Worm (Caenorhabditis elegans): ENCODE results near the gene T05G5.4.

Gene T05G5.4

ce11 chrIII:9783133-9783590 is 34.4 kb downstream of the T05G5.4 start:
- TF ChIP-seq elt-4 (tag; optimal IDR thresholded peaks at IDR 0.05) (no peak), fkh-10 (GFP tag; optimal IDR thresholded peaks at IDR 0.05) (no peak), pat-9 (tag; optimal IDR thresholded peaks at IDR 0.05) (no peak), madf-2 (tag; optimal IDR thresholded peaks at IDR 0.05) (no peak), zip-5 (tag; optimal IDR thresholded peaks at IDR 0.05) (no peak), ceh-14 (tag; optimal IDR thresholded peaks at IDR 0.05) (no peak), odd-2 (tag; optimal IDR thresholded peaks at IDR 0.05) (no peak)

ce11 chrIII:9786776-9787175 is 38.0 kb downstream of the T05G5.4 start:
- TF ChIP-seq elt-2 (tag; optimal IDR thresholded peaks at IDR 0.05) (peak; percentile 79), ztf-16 (tag; optimal IDR thresholded peaks at IDR 0.05) (no peak)

- TF ChIP-seq nfya-1 (tag; optimal IDR thresholded peaks at IDR 0.05), result peak; percentile 84
- TF ChIP-seq ceh-9 (tag; optimal IDR thresholded peaks at IDR 0.05), result no peak
- TF ChIP-seq ahr-1 (tag; optimal IDR thresholded peaks at IDR 0.05), result no peak
Observed at ce11 chrIII:9789083-9789482, 40.3 kb downstream of the T05G5.4 start.

ce11 chrIII:9789607-9790073 is 40.9 kb downstream of the T05G5.4 start, which contains the start of gene R10E11.5:
Gene R10E11.5, minus strand, starts transcription at chrIII:9789657.
- TF ChIP-seq nfya-1 (tag; optimal IDR thresholded peaks at IDR 0.05) (peak; percentile 51), ceh-30 (tag; optimal IDR thresholded peaks at IDR 0.05) (no peak)

ce11 chrIII:9793592-9794417 is 45.1 kb downstream of the T05G5.4 start, which contains the start of the genes R10E11.9 and mcm-6:
Gene R10E11.9, minus strand, starts transcription at chrIII:9793642.
Gene mcm-6, plus strand, starts transcription at chrIII:9794367.
- TF ChIP-seq ceh-19 (GFP tag; optimal IDR thresholded peaks at IDR 0.05) (no peak), dve-1 (tag; optimal IDR thresholded peaks at IDR 0.05) (no peak), nfya-1 (tag; optimal IDR thresholded peaks at IDR 0.05) (no peak), ref-2 (tag; optimal IDR thresholded peaks at IDR 0.05) (no peak), zip-5 (tag; optimal IDR thresholded peaks at IDR 0.05) (no peak), ceh-48 (tag; optimal IDR thresholded peaks at IDR 0.05) (no peak), ceh-2 (tag; optimal IDR thresholded peaks at IDR 0.05) (no peak), ama-1 (optimal IDR thresholded peaks at IDR 0.05) (no peak), gmeb-2 (tag; optimal IDR thresholded peaks at IDR 0.05) (no peak), unc-3 (GFP tag; conservative IDR thresholded peaks at IDR 0.05) (no peak), unc-3 (tag; optimal IDR thresholded peaks at IDR 0.05) (no peak), tbx-7 (tag; optimal IDR thresholded peaks at IDR 0.05) (no peak), pha-2 (tag; optimal IDR thresholded peaks at IDR 0.05) (no peak), ceh-24 (tag; optimal IDR thresholded peaks at IDR 0.05) (no peak)

- TF ChIP-seq unc-86 (tag; optimal IDR thresholded peaks at IDR 0.05) (no peak), pat-9 (tag; optimal IDR thresholded peaks at IDR 0.05) (no peak), pha-2 (tag; optimal IDR thresholded peaks at IDR 0.05) (no peak)
Observed at ce11 chrIII:9796448-9796847, 47.7 kb downstream of the T05G5.4 start, which contains the start of gene srxa-10. Gene srxa-10, minus strand, starts transcription at chrIII:9796548.

- TF ChIP-seq nhr-11 (tag; optimal IDR thresholded peaks at IDR 0.05) (no peak), lin-11 (tag; optimal IDR thresholded peaks at IDR 0.05) (no peak), F13H6.1 (tag; optimal IDR thresholded peaks at IDR 0.05) (no peak), ref-2 (tag; optimal IDR thresholded peaks at IDR 0.05) (no peak), rnt-1 (tag; optimal IDR thresholded peaks at IDR 0.05) (no peak), pros-1 (tag; optimal IDR thresholded peaks at IDR 0.05) (no peak), pha-4 (tag; optimal IDR thresholded peaks at IDR 0.05) (no peak), mec-3 (tag; optimal IDR thresholded peaks at IDR 0.05; ENCODE audit: borderline replicate concordance) (no peak), ceh-22 (tag; optimal IDR thresholded peaks at IDR 0.05) (no peak), pqm-1 (tag; optimal IDR thresholded peaks at IDR 0.05) (no peak), ceh-30 (tag; optimal IDR thresholded peaks at IDR 0.05) (no peak), ceh-9 (tag; optimal IDR thresholded peaks at IDR 0.05) (no peak), hlh-13 (GFP tag; optimal IDR thresholded peaks at IDR 0.05) (no peak), K09A11.1 (tag; optimal IDR thresholded peaks at IDR 0.05; ENCODE audit: insufficient read depth) (no peak), lim-6 (tag; optimal IDR thresholded peaks at IDR 0.05) (no peak), eyg-1 (tag; optimal IDR thresholded peaks at IDR 0.05) (no peak), ama-1 (optimal IDR thresholded peaks at IDR 0.05) (no peak)
Observed at ce11 chrIII:9798478-9799157, 49.9 kb downstream of the T05G5.4 start, which contains the start of gene ZK632.2. Gene ZK632.2, plus strand, starts transcription at chrIII:9799107.
